Fruit fly (Drosophila melanogaster) whole organism, embryonic: ENCODE results near the gene CG14882.

Experiments
- Asciz ChIP-seq: fragments of 200-800 bp; sonication (Bioruptor generic); optimal IDR thresholded peaks from 2 replicates; lab custom pipeline; 2017; ENCODE audit warnings: missing biosample characterization, mild to moderate bottlenecking, missing genetic modification characterization, missing genetic modification reagents
- Awh ChIP-seq: fragments of 200-800 bp; sonication (Bioruptor generic); IDR thresholded peaks from 2 replicates; pipeline ENCODE4, ENCODE4 v1.3.6; 2022; ENCODE audit warnings: missing biosample characterization, missing genetic modification characterization
- CG10147 ChIP-seq: fragments of 200-800 bp; sonication (Bioruptor generic); optimal IDR thresholded peaks from 2 replicates; lab custom pipeline; 2019; ENCODE audit warnings: missing biosample characterization, mild to moderate bottlenecking, missing genetic modification characterization, moderate library complexity
- CG10654 ChIP-seq: fragments of 200-800 bp; sonication (Bioruptor generic); optimal IDR thresholded peaks from 2 replicates; lab custom pipeline; 2016; ENCODE audit warnings: missing biosample characterization, missing genetic modification characterization
- CG11695 ChIP-seq: fragments of 200-800 bp; sonication (Bioruptor generic); IDR thresholded peaks from 3 replicates; pipeline ENCODE4 v1.3.6; 2022; ENCODE audit warnings: missing biosample characterization, missing genetic modification characterization
- CG12659 ChIP-seq: fragments of 200-800 bp; sonication (Bioruptor generic); optimal IDR thresholded peaks from 3 replicates; lab custom pipeline; 2017; ENCODE audit warnings: mild to moderate bottlenecking, missing biosample characterization, missing genetic modification reagents, missing genetic modification characterization
- CG12769 ChIP-seq: fragments of 200-800 bp; sonication (Bioruptor generic); optimal IDR thresholded peaks from 2 replicates; lab custom pipeline; 2019; ENCODE audit warnings: missing biosample characterization, mild to moderate bottlenecking, missing genetic modification characterization, moderate library complexity
- CG13123 ChIP-seq: fragments of 200-800 bp; sonication (Bioruptor generic); optimal IDR thresholded peaks from 2 replicates; lab custom pipeline; 2016; ENCODE audit warnings: missing biosample characterization, missing genetic modification characterization
- CG13287 ChIP-seq: fragments of 200-800 bp; sonication (Bioruptor generic); IDR thresholded peaks from 2 replicates; pipeline ENCODE4 v1.3.6; 2022; ENCODE audit warnings: missing biosample characterization, missing genetic modification characterization; ENCODE audit not compliant: partially characterized antibody
- CG13424 ChIP-seq: fragments of 200-800 bp; sonication (Bioruptor generic); optimal IDR thresholded peaks from 2 replicates; lab custom pipeline; 2019; ENCODE audit warnings: missing biosample characterization, mild to moderate bottlenecking, missing genetic modification characterization, moderate library complexity
- CG1529 ChIP-seq: fragments of 200-800 bp; sonication (Bioruptor generic); optimal IDR thresholded peaks from 3 replicates; lab custom pipeline; 2018; ENCODE audit warnings: missing biosample characterization, missing genetic modification characterization
- CG16863 ChIP-seq: fragments of 200-800 bp; sonication (Bioruptor generic); optimal IDR thresholded peaks from 3 replicates; lab custom pipeline; 2016; ENCODE audit warnings: missing biosample characterization, missing genetic modification characterization
- CG1832 ChIP-seq: fragments of 200-800 bp; sonication (Bioruptor generic); optimal IDR thresholded peaks from 2 replicates; lab custom pipeline; 2017; ENCODE audit warnings: missing biosample characterization, mild to moderate bottlenecking, missing genetic modification characterization, inconsistent platforms
- CG33557 ChIP-seq: fragments of 200-800 bp; sonication (Bioruptor generic); optimal IDR thresholded peaks from 2 replicates; lab custom pipeline; 2019; ENCODE audit warnings: missing biosample characterization, mild to moderate bottlenecking, missing genetic modification characterization, moderate library complexity
- CG4282 ChIP-seq: fragments of 200-800 bp; sonication (Bioruptor generic); optimal IDR thresholded peaks from 2 replicates; lab custom pipeline; 2016; ENCODE audit warnings: missing biosample characterization, missing genetic modification characterization
- CG4424 ChIP-seq: fragments of 200-800 bp; sonication (Bioruptor generic); optimal IDR thresholded peaks from 3 replicates; lab custom pipeline; 2016; ENCODE audit warnings: missing biosample characterization, missing genetic modification characterization
- CG7928 ChIP-seq: fragments of 200-800 bp; sonication (Bioruptor generic); optimal IDR thresholded peaks from 2 replicates; lab custom pipeline; 2017; ENCODE audit warnings: missing biosample characterization, mild to moderate bottlenecking, missing genetic modification characterization
- CG8924 ChIP-seq: fragments of 200-800 bp; optimal IDR thresholded peaks from 3 replicates; lab custom pipeline; 2019; ENCODE audit warnings: missing biosample characterization, mild to moderate bottlenecking, missing genetic modification characterization, moderate library complexity
- CHES-1-like ChIP-seq: fragments of 200-800 bp; sonication (Bioruptor generic); optimal IDR thresholded peaks from 2 replicates; lab custom pipeline; 2016; ENCODE audit warnings: missing biosample characterization, missing genetic modification characterization
- Dll ChIP-seq: fragments of 200-800 bp; sonication (Bioruptor generic); IDR thresholded peaks from 4 replicates; pipeline ENCODE4 v1.3.6; 2022; ENCODE audit warnings: missing biosample characterization, missing genetic modification characterization; ENCODE audit not compliant: partially characterized antibody
- Doc3 ChIP-seq: fragments of 200-800 bp; sonication (Bioruptor generic); IDR thresholded peaks from 3 replicates; pipeline ENCODE4 v1.3.6; 2022; ENCODE audit warnings: missing biosample characterization, missing genetic modification characterization; ENCODE audit not compliant: partially characterized antibody
- E2f2 ChIP-seq: fragments of 200-800 bp; sonication (Bioruptor generic); IDR thresholded peaks from 2 replicates; pipeline ENCODE4 v1.3.6; 2022; ENCODE audit warnings: missing biosample characterization, missing genetic modification characterization
- Hey ChIP-seq: fragments of 200-800 bp; sonication (Bioruptor generic); optimal IDR thresholded peaks from 3 replicates; lab custom pipeline; 2018; ENCODE audit warnings: missing biosample characterization, mild to moderate bottlenecking, missing genetic modification characterization
- Lpt ChIP-seq: fragments of >200 bp; optimal IDR thresholded peaks from 2 replicates; lab custom pipeline; 2018; ENCODE audit warnings: missing biosample characterization, missing genetic modification characterization
- MESR4 ChIP-seq: fragments of 200-800 bp; sonication (Bioruptor generic); optimal IDR thresholded peaks from 2 replicates; lab custom pipeline; 2018; ENCODE audit warnings: missing biosample characterization, mild to moderate bottlenecking, missing genetic modification characterization, moderate library complexity
- Max ChIP-seq: fragments of 200-800 bp; sonication (Bioruptor generic); optimal IDR thresholded peaks from 2 replicates; lab custom pipeline; 2016; ENCODE audit warnings: missing biosample characterization, mild to moderate bottlenecking, missing genetic modification characterization
- NC2α ChIP-seq: fragments of 200-800 bp; sonication (Bioruptor generic); optimal IDR thresholded peaks from 2 replicates; lab custom pipeline; 2016; ENCODE audit warnings: missing biosample characterization, missing genetic modification characterization
- NC2β ChIP-seq: fragments of 200-800 bp; sonication (Bioruptor generic); optimal IDR thresholded peaks from 2 replicates; lab custom pipeline; 2016; ENCODE audit warnings: missing biosample characterization, missing genetic modification characterization
- Neu2 ChIP-seq: fragments of 200-800 bp; sonication (Bioruptor generic); optimal IDR thresholded peaks from 3 replicates; lab custom pipeline; 2016; ENCODE audit warnings: missing biosample characterization, missing genetic modification characterization, borderline replicate concordance
- Nf-YC ChIP-seq: fragments of 200-800 bp; optimal IDR thresholded peaks from 3 replicates; lab custom pipeline; 2019; ENCODE audit warnings: missing biosample characterization, mild to moderate bottlenecking, missing genetic modification characterization, moderate library complexity
- Optix ChIP-seq: fragments of 200-800 bp; sonication (Bioruptor generic); IDR thresholded peaks from 3 replicates; pipeline ENCODE4 v1.3.6; 2022; ENCODE audit warnings: missing biosample characterization, missing genetic modification characterization
- PHDP ChIP-seq: fragments of 200-800 bp; sonication (Bioruptor generic); optimal IDR thresholded peaks from 3 replicates; lab custom pipeline; 2018; ENCODE audit warnings: missing biosample characterization, mild to moderate bottlenecking, missing genetic modification characterization, moderate library complexity
- Scr ChIP-seq: fragments of 200-800 bp; sonication (Bioruptor generic); IDR thresholded peaks from 2 replicates; pipeline ENCODE4 v1.3.6; 2022; ENCODE audit warnings: missing biosample characterization, missing genetic modification characterization; ENCODE audit not compliant: partially characterized antibody
- Sry-β ChIP-seq: fragments of 200-800 bp; sonication (Bioruptor generic); optimal IDR thresholded peaks from 2 replicates; lab custom pipeline; 2018; ENCODE audit warnings: missing biosample characterization, mild to moderate bottlenecking, missing genetic modification characterization, moderate library complexity
- amos ChIP-seq: fragments of 200-800 bp; sonication (Bioruptor generic); IDR thresholded peaks from 2 replicates; pipeline ENCODE4 v1.3.6; 2022; ENCODE audit warnings: missing biosample characterization, missing genetic modification characterization; ENCODE audit not compliant: partially characterized antibody
- ap ChIP-seq: fragments of 200-800 bp; sonication (Bioruptor generic); IDR thresholded peaks from 2 replicates; pipeline ENCODE4 v1.3.6; 2022; ENCODE audit warnings: missing biosample characterization, missing genetic modification characterization
- da ChIP-seq: fragments of 200-800 bp; sonication (Bioruptor generic); optimal IDR thresholded peaks from 2 replicates; lab custom pipeline; 2016; ENCODE audit warnings: missing biosample characterization, missing genetic modification characterization
- dysf ChIP-seq: fragments of 200-800 bp; sonication (Bioruptor generic); IDR thresholded peaks from 3 replicates; pipeline ENCODE4 v1.3.6; 2022; ENCODE audit warnings: missing biosample characterization, missing genetic modification characterization
- fu2 ChIP-seq: fragments of 200-800 bp; sonication (Bioruptor generic); optimal IDR thresholded peaks from 2 replicates; lab custom pipeline; 2016; ENCODE audit warnings: missing biosample characterization, missing genetic modification characterization
- gsb-n ChIP-seq: fragments of 200-800 bp; sonication (Bioruptor generic); optimal IDR thresholded peaks from 3 replicates; lab custom pipeline; 2018; ENCODE audit warnings: missing biosample characterization, mild to moderate bottlenecking, missing genetic modification characterization
- hkb ChIP-seq, 2 experiments: fragments of 200-800 bp in 1 of 2; fragments of >200 bp in 1 of 2; sonication (Bioruptor generic) in 1 of 2; IDR thresholded peaks in 1 of 2; optimal IDR thresholded peaks in 1 of 2; 2 replicates each; pipeline versions ENCODE4 v1.3.6 to Lab custom; 2017 to 2022; ENCODE audit warnings: missing biosample characterization in 1 of 2, missing genetic modification characterization in 1 of 2
- inv ChIP-seq: fragments of 200-800 bp; sonication (Bioruptor generic); IDR thresholded peaks from 2 replicates; pipeline ENCODE4 v1.3.6; 2022; ENCODE audit warnings: missing biosample characterization, missing genetic modification characterization; ENCODE audit not compliant: partially characterized antibody
- jumu ChIP-seq: fragments of 200-800 bp; sonication (Bioruptor generic); optimal IDR thresholded peaks from 3 replicates; lab custom pipeline; 2016; ENCODE audit warnings: missing biosample characterization, missing genetic modification characterization
- nau ChIP-seq: fragments of 200-800 bp; sonication (Bioruptor generic); optimal IDR thresholded peaks from 3 replicates; lab custom pipeline; 2017; ENCODE audit warnings: missing biosample characterization, mild to moderate bottlenecking, missing genetic modification characterization, missing genetic modification reagents
- prd ChIP-seq, 3 experiments: fragments of >200 bp in 2 of 3; fragments of 200-800 bp in 1 of 3; sonication (Bioruptor generic) in 1 of 3; optimal IDR thresholded peaks in 2 of 3; IDR thresholded peaks in 1 of 3; 2 replicates in 2 of 3; 3 replicates in 1 of 3; pipeline versions ENCODE4 v1.3.6 to Lab custom; 2017 to 2022; ENCODE audit warnings: missing biosample characterization in 1 of 3, missing genetic modification characterization in 1 of 3
- pum ChIP-seq: fragments of 200-800 bp; sonication (Bioruptor generic); optimal IDR thresholded peaks from 2 replicates; lab custom pipeline; 2016; ENCODE audit warnings: missing biosample characterization, missing genetic modification characterization
- row ChIP-seq: fragments of 200-800 bp; sonication (Bioruptor generic); IDR thresholded peaks from 3 replicates; pipeline ENCODE4 v1.3.6; 2022; ENCODE audit warnings: missing biosample characterization, missing genetic modification characterization
- sob ChIP-seq: fragments of 200-800 bp; sonication (Bioruptor generic); IDR thresholded peaks from 2 replicates; pipeline ENCODE4 v1.3.6; 2022; ENCODE audit warnings: missing biosample characterization, missing genetic modification characterization
- sug ChIP-seq: fragments of 200-800 bp; optimal IDR thresholded peaks from 2 replicates; lab custom pipeline; 2019; ENCODE audit warnings: missing biosample characterization, mild to moderate bottlenecking, missing genetic modification characterization, moderate library complexity

Gene CG14882

DNA sequence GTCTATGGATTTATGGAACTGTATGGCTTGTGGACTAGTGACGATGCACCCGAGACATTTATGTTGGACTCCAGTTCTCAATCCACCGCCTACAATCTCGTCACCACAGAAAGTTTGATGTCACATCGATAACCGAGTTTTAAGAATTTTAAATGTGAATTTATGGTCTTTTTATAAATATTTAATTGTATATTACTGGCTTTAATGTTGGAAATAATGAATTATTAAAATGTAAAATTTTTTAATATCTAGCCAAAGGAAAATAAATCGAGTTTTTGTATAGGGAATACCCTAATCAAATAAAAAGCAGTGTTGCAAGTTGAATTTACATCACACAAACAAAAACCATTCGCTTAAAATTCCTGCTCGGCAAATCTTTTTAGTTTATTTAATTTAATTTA lies 10.3 kb upstream of the CG14882 start, which contains the start of gene Fntb (continued):
- TF ChIP-seq Scr = no peak
- TF ChIP-seq CG10654 (GFP tag; lab: Kevin White, UChicago) = peak; percentile 67
- TF ChIP-seq Max (GFP tag; lab: Kevin White, UChicago) = peak; percentile 41
- peak; percentile 83 for TF ChIP-seq CG13424 (tag; lab: Kevin White, UChicago)
- peak; percentile 79 for TF ChIP-seq CG8924 (tag; lab: Kevin White, UChicago)
- TF ChIP-seq amos = no peak
- TF ChIP-seq row = peak; percentile 90
- TF ChIP-seq prd (optimal IDR thresholded peaks at IDR 0.05; lab: Kevin White, UChicago) = no peak
- peak; percentile 72 for TF ChIP-seq prd (GFP tag; IDR thresholded peaks at IDR 0.05; lab: Robert Waterston, UW)
- TF ChIP-seq Sry-β = peak; percentile 68
- TF ChIP-seq CG7928 = peak; percentile 5
- TF ChIP-seq Awh (GFP tag; lab: Robert Waterston, UW) = 0 out of 2 replicates have a peak, but pooled peaks have one; percentile 51
- TF ChIP-seq pum (GFP tag; lab: Kevin White, UChicago) = no peak
- peak; percentile 60; the same call in 2 of the 3 replicates for TF ChIP-seq CG11695
- peak; percentile 63 for TF ChIP-seq sob
- TF ChIP-seq Nf-YC (tag; lab: Kevin White, UChicago) = peak; percentile 65
- TF ChIP-seq CG10147 (GFP tag; lab: Kevin White, UChicago) = peak; percentile 71
- TF ChIP-seq CG1832 (GFP tag; lab: Kevin White, UChicago) = no peak
- no peak for TF ChIP-seq hkb (optimal IDR thresholded peaks at IDR 0.05; lab: Kevin White, UChicago)
- TF ChIP-seq hkb (GFP tag; IDR thresholded peaks at IDR 0.05; lab: Robert Waterston, UW) = peak; percentile 65
- TF ChIP-seq CG4282 = no peak
- no peak for TF ChIP-seq Hey (tag; lab: Kevin White, UChicago)
- TF ChIP-seq Doc3 (GFP tag; lab: Robert Waterston, UW) = 0 out of 3 replicates have a peak, but pooled peaks have one; percentile 24
- peak; percentile 50; the same call in 1 of the 2 replicates for TF ChIP-seq CG13287 (GFP tag; lab: Robert Waterston, UW)
- no peak for TF ChIP-seq Neu2
- TF ChIP-seq sug (tag; lab: Kevin White, UChicago) = peak; percentile 71
- peak; percentile 68 for TF ChIP-seq CG4424 (GFP tag; lab: Kevin White, UChicago)
- peak; percentile 81 for TF ChIP-seq PHDP (tag; lab: Kevin White, UChicago)
- TF ChIP-seq Lpt (GFP tag; lab: Kevin White, UChicago) = no peak
- TF ChIP-seq NC2β (GFP tag; lab: Kevin White, UChicago) = peak; percentile 18
- 0 out of 4 replicates have a peak, but pooled peaks have one; percentile 27 for TF ChIP-seq Dll (GFP tag; lab: Robert Waterston, UW)
- TF ChIP-seq ap = 0 out of 2 replicates have a peak, but pooled peaks have one; percentile 35
- TF ChIP-seq gsb-n (tag; lab: Kevin White, UChicago) = no peak
- peak; percentile 38 for TF ChIP-seq CG1529 (GFP tag; lab: Kevin White, UChicago)
- no peak for TF ChIP-seq inv (GFP tag; lab: Robert Waterston, UW)
- TF ChIP-seq MESR4 (GFP tag; lab: Kevin White, UChicago) = no peak
- no peak for TF ChIP-seq da (GFP tag; lab: Kevin White, UChicago)
- TF ChIP-seq nau (GFP tag; lab: Kevin White, UChicago) = no peak
- TF ChIP-seq CG16863 = peak; percentile 7
- no peak for TF ChIP-seq CG13123 (GFP tag; lab: Kevin White, UChicago)
- TF ChIP-seq jumu (GFP tag; lab: Kevin White, UChicago) = peak; percentile 31
- peak; percentile 69 for TF ChIP-seq CG12659 (GFP tag; lab: Kevin White, UChicago)
- TF ChIP-seq CG33557 (GFP tag; lab: Kevin White, UChicago) = peak; percentile 50
- TF ChIP-seq CG12769 (tag; lab: Kevin White, UChicago) = no peak
- peak; percentile 52; the same call in 1 of the 2 replicates for TF ChIP-seq E2f2
- no peak for TF ChIP-seq Asciz
- no peak for TF ChIP-seq Optix
- TF ChIP-seq fu2 (GFP tag; lab: Kevin White, UChicago) = no peak
- TF ChIP-seq dysf (GFP tag; lab: Robert Waterston, UW) = peak; percentile 74
- peak; percentile 12 for TF ChIP-seq NC2α (GFP tag; lab: Kevin White, UChicago)
- TF ChIP-seq CHES-1-like (GFP tag; lab: Kevin White, UChicago) = no peak
